Fruit fly (Drosophila melanogaster) whole organism, prepupa: ENCODE data around the gene CG17637.

Experiments used
- CG3032 ChIP-seq: fragments of 200-800 bp; optimal IDR thresholded peaks from 2 replicates; lab custom pipeline; 2019; ENCODE audit warnings: missing biosample characterization, mild to moderate bottlenecking, missing genetic modification characterization, moderate library complexity
- CG6163 ChIP-seq: fragments of 200-800 bp; sonication (Bioruptor generic); IDR thresholded peaks from 3 replicates; pipeline ENCODE4 v1.3.6; 2022; ENCODE audit warnings: missing biosample characterization, missing genetic modification characterization
- CG7368 ChIP-seq: fragments of 200-800 bp; sonication (Bioruptor generic); optimal IDR thresholded peaks from 3 replicates; lab custom pipeline; 2016; ENCODE audit warnings: missing biosample characterization, missing genetic modification characterization
- Eip75B ChIP-seq: fragments of 200-800 bp; sonication (Bioruptor generic); optimal IDR thresholded peaks from 3 replicates; lab custom pipeline; 2016; ENCODE audit warnings: missing biosample characterization, missing genetic modification characterization
- Ets96B ChIP-seq: fragments of 200-800 bp; optimal IDR thresholded peaks from 2 replicates; lab custom pipeline; 2019; ENCODE audit warnings: missing biosample characterization, mild to moderate bottlenecking, missing genetic modification characterization, moderate library complexity
- Hr39 ChIP-seq: fragments of 200-800 bp; sonication (Bioruptor generic); optimal IDR thresholded peaks from 2 replicates; lab custom pipeline; 2016; ENCODE audit warnings: missing biosample characterization, missing genetic modification characterization
- Lpt ChIP-seq: fragments of 200-800 bp; sonication (Bioruptor generic); optimal IDR thresholded peaks from 3 replicates; lab custom pipeline; 2016; ENCODE audit warnings: missing biosample characterization, missing genetic modification characterization
- fkh ChIP-seq: fragments of 200-800 bp; sonication (Bioruptor generic); optimal IDR thresholded peaks from 3 replicates; lab custom pipeline; 2017; ENCODE audit warnings: missing biosample characterization, mild to moderate bottlenecking, missing genetic modification characterization, moderate library complexity
- salr ChIP-seq, 2 experiments: fragments of 200-800 bp; sonication (Bioruptor generic); optimal IDR thresholded peaks; 3 replicates each; lab custom pipeline; 2016 to 2018; ENCODE audit warnings: missing biosample characterization in 2 of 2, missing genetic modification characterization in 2 of 2, mild to moderate bottlenecking in 1 of 2

DNA sequence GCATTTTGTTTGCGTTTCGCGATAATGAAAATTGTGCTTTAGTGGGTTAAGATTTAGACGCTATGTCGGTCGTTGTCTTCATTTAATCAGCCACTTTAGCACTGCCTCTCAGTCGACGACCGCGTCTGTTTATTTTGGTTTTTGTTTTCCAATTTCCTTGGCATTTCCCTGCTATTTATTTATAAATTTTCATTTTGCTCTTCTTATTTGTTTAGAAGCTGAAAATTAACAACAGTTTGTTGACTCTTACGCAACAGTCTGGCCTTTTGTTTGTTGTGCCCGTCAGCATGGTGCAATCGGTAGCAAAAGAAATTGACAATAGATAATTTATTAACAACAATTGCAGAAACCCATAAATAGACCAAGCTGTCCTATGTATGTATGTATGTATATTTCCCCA, 3.6 kb downstream of the CG17637 start:
- no peak for TF ChIP-seq fkh (GFP tag; lab: Kevin White, UChicago)
- TF ChIP-seq CG7368, result no peak
- no peak for TF ChIP-seq Eip75B (GFP tag; lab: Kevin White, UChicago)
- TF ChIP-seq salr (GFP tag; optimal IDR thresholded peaks at IDR 0.05; lab: Kevin White, UChicago), result no peak
- no peak for TF ChIP-seq CG3032
- no peak for TF ChIP-seq Lpt (GFP tag; lab: Kevin White, UChicago)
- no peak for TF ChIP-seq Ets96B (tag; lab: Kevin White, UChicago)
- TF ChIP-seq Hr39, result no peak
- no peak for TF ChIP-seq CG6163 (GFP tag; lab: Robert Waterston, UW)
